Worm (Caenorhabditis elegans) whole organism, L2 larva: ENCODE data around the gene srbc-32.

Experiments used
- F13H6.1 ChIP-seq: sonication (generic microtip); optimal IDR thresholded peaks from 2 replicates; lab custom pipeline; 2016; ENCODE audit warnings: missing genetic modification characterization, missing compliant biosample characterization
- ZK546.5 ChIP-seq: sonication (generic microtip); optimal IDR thresholded peaks from 2 replicates; lab custom pipeline; 2017; ENCODE audit warnings: missing biosample characterization, missing genetic modification characterization
- alr-1 ChIP-seq: fragments of 150-350 bp; optimal IDR thresholded peaks from 2 replicates; lab custom pipeline; 2014; ENCODE audit warnings: missing biosample characterization, missing genetic modification characterization
- blmp-1 ChIP-seq: sonication (generic microtip); optimal IDR thresholded peaks from 2 replicates; lab custom pipeline; 2017; ENCODE audit warnings: missing genetic modification characterization, mild to moderate bottlenecking, missing compliant biosample characterization, antibody characterized with exemption, moderate library complexity; ENCODE audit not compliant: insufficient read depth
- ceh-82 ChIP-seq: fragments of 150-350 bp; optimal IDR thresholded peaks from 2 replicates; lab custom pipeline; 2014; ENCODE audit warnings: missing biosample characterization, missing genetic modification characterization
- crh-2 ChIP-seq: sonication (generic microtip); optimal IDR thresholded peaks from 2 replicates; lab custom pipeline; 2017; ENCODE audit warnings: missing biosample characterization, missing genetic modification characterization
- dmd-4 ChIP-seq: sonication (generic microtip); optimal IDR thresholded peaks from 2 replicates; lab custom pipeline; 2017; ENCODE audit warnings: missing biosample characterization, missing genetic modification characterization
- egl-27 ChIP-seq: sonication (generic microtip); optimal IDR thresholded peaks from 3 replicates; lab custom pipeline; 2017; ENCODE audit warnings: missing biosample characterization, missing genetic modification reagents, missing genetic modification characterization
- elt-1 ChIP-seq: fragments of 150-350 bp; optimal IDR thresholded peaks from 2 replicates; lab custom pipeline; 2014; ENCODE audit warnings: missing biosample characterization, missing genetic modification characterization
- elt-3 ChIP-seq: sonication (generic microtip); optimal IDR thresholded peaks from 2 replicates; lab custom pipeline; 2017; ENCODE audit warnings: missing biosample characterization, missing genetic modification characterization
- fos-1 ChIP-seq: fragments of 150-350 bp; optimal IDR thresholded peaks from 2 replicates; lab custom pipeline; 2014; ENCODE audit warnings: missing biosample characterization, missing genetic modification characterization
- gmeb-1 ChIP-seq: fragments of 150-350 bp; optimal IDR thresholded peaks from 2 replicates; lab custom pipeline; 2014; ENCODE audit warnings: missing biosample characterization, missing genetic modification characterization
- lin-11 ChIP-seq: fragments of 150-350 bp; sonication (generic microtip); optimal IDR thresholded peaks from 2 replicates; lab custom pipeline; 2014; ENCODE audit warnings: missing biosample characterization, missing genetic modification characterization, inconsistent platforms, mixed read lengths
- lin-13 ChIP-seq: fragments of 150-350 bp; optimal IDR thresholded peaks from 2 replicates; lab custom pipeline; 2014; ENCODE audit warnings: missing biosample characterization, missing genetic modification reagents, missing genetic modification characterization
- lin-39 ChIP-seq: fragments of 150-350 bp; optimal IDR thresholded peaks from 2 replicates; lab custom pipeline; 2014; ENCODE audit warnings: missing biosample characterization, missing genetic modification reagents, missing genetic modification characterization
- lsy-2 ChIP-seq, 2 experiments: fragments of 150-350 bp in 1 of 2; sonication (generic microtip) in 1 of 2; optimal IDR thresholded peaks; 2 replicates each; lab custom pipeline; 2014 to 2017; ENCODE audit warnings: missing biosample characterization in 2 of 2, missing genetic modification characterization in 2 of 2
- mab-5 ChIP-seq: fragments of 150-350 bp; optimal IDR thresholded peaks from 2 replicates; lab custom pipeline; 2014; ENCODE audit warnings: missing biosample characterization, missing genetic modification characterization
- nhr-10 ChIP-seq: sonication (generic microtip); optimal IDR thresholded peaks from 2 replicates; lab custom pipeline; 2017; ENCODE audit warnings: missing biosample characterization, missing genetic modification characterization
- nhr-11 ChIP-seq: fragments of 150-350 bp; optimal IDR thresholded peaks from 2 replicates; lab custom pipeline; 2014; ENCODE audit warnings: missing biosample characterization, missing genetic modification characterization
- nhr-12 ChIP-seq: fragments of 150-350 bp; optimal IDR thresholded peaks from 2 replicates; lab custom pipeline; 2014; ENCODE audit warnings: missing biosample characterization, missing genetic modification characterization
- nhr-129 ChIP-seq: fragments of 150-350 bp; optimal IDR thresholded peaks from 2 replicates; lab custom pipeline; 2014; ENCODE audit warnings: missing biosample characterization, missing genetic modification characterization
- nhr-21 ChIP-seq: fragments of 150-350 bp; optimal IDR thresholded peaks from 2 replicates; lab custom pipeline; 2014; ENCODE audit warnings: missing biosample characterization, missing genetic modification characterization
- nhr-23 ChIP-seq: fragments of 150-350 bp; optimal IDR thresholded peaks from 2 replicates; lab custom pipeline; 2014; ENCODE audit warnings: missing biosample characterization, missing genetic modification reagents, missing genetic modification characterization
- nhr-237 ChIP-seq: fragments of 150-350 bp; optimal IDR thresholded peaks from 2 replicates; lab custom pipeline; 2014; ENCODE audit warnings: missing biosample characterization, missing genetic modification characterization
- peb-1 ChIP-seq: fragments of 150-350 bp; optimal IDR thresholded peaks from 2 replicates; lab custom pipeline; 2014; ENCODE audit warnings: missing biosample characterization, missing genetic modification characterization
- sem-4 ChIP-seq: fragments of 150-350 bp; optimal IDR thresholded peaks from 2 replicates; lab custom pipeline; 2014; ENCODE audit warnings: missing biosample characterization, missing genetic modification reagents, missing genetic modification characterization
- skn-1 ChIP-seq: sonication (generic microtip); optimal IDR thresholded peaks from 2 replicates; lab custom pipeline; 2017; ENCODE audit warnings: missing biosample characterization, missing genetic modification characterization
- sma-3 ChIP-seq: sonication (generic microtip); optimal IDR thresholded peaks from 2 replicates; lab custom pipeline; 2016; ENCODE audit warnings: missing genetic modification reagents, missing genetic modification characterization, missing compliant biosample characterization
- sma-9 ChIP-seq, 2 experiments: fragments of 150-350 bp in 1 of 2; sonication (generic microtip) in 1 of 2; optimal IDR thresholded peaks; 2 replicates each; lab custom pipeline; 2014 to 2016; ENCODE audit warnings: missing genetic modification characterization in 2 of 2, mild to moderate bottlenecking in 1 of 2, missing biosample characterization in 1 of 2, missing compliant biosample characterization in 1 of 2, missing genetic modification reagents in 1 of 2, moderate library complexity in 1 of 2
- unc-55 ChIP-seq: fragments of 150-350 bp; sonication (generic microtip); optimal IDR thresholded peaks from 3 replicates; lab custom pipeline; 2014; ENCODE audit warnings: missing biosample characterization, missing genetic modification reagents, missing genetic modification characterization
- unc-62 ChIP-seq: fragments of 150-350 bp; optimal IDR thresholded peaks from 2 replicates; lab custom pipeline; 2014; ENCODE audit warnings: missing biosample characterization, missing genetic modification reagents, missing genetic modification characterization
- zag-1 ChIP-seq: fragments of 150-350 bp; optimal IDR thresholded peaks from 2 replicates; lab custom pipeline; 2014; ENCODE audit warnings: missing biosample characterization, missing genetic modification characterization

The srbc-32 gene

ce11 chrV:3496880-3497279 is 10.1 kb upstream of the srbc-32 start, which contains the start of gene C07G3.15:
Gene C07G3.15, minus strand, starts transcription at chrV:3496980.
- TF ChIP-seq dmd-4 (tag; lab: Kevin White, UChicago) = no peak
- TF ChIP-seq mab-5 (tag; lab: Kevin White, UChicago) = no peak
- no peak for TF ChIP-seq ceh-82 (tag; lab: Kevin White, UChicago)
- TF ChIP-seq crh-2 (tag; lab: Kevin White, UChicago) = no peak
- TF ChIP-seq skn-1 (tag; lab: Kevin White, UChicago) = no peak

ce11 chrV:3490435-3490834 is 3.7 kb upstream of the srbc-32 start, which contains the start of gene srbc-36:
Gene srbc-36, minus strand, starts transcription at chrV:3490535.
- TF ChIP-seq elt-1 (tag; lab: Kevin White, UChicago) (no peak), sma-9 (GFP tag; optimal IDR thresholded peaks at IDR 0.05; lab: Kevin White, UChicago) (no peak), sma-9 (tag; optimal IDR thresholded peaks at IDR 0.05; lab: Kevin White, UChicago) (no peak), nhr-237 (tag; lab: Kevin White, UChicago) (no peak), egl-27 (tag; lab: Kevin White, UChicago) (no peak)

- TF ChIP-seq blmp-1 (tag; lab: Kevin White, UChicago) = no peak
- no peak for TF ChIP-seq unc-55 (GFP tag; lab: Kevin White, UChicago)
- no peak for TF ChIP-seq nhr-10
- no peak for TF ChIP-seq F13H6.1 (tag; lab: Kevin White, UChicago)
- TF ChIP-seq crh-2 (tag; lab: Kevin White, UChicago) = no peak
- TF ChIP-seq gmeb-1 (tag; lab: Kevin White, UChicago) = no peak
- no peak for TF ChIP-seq lsy-2 (tag; optimal IDR thresholded peaks at IDR 0.05; lab: Kevin White, UChicago)
- no peak for TF ChIP-seq zag-1
Observed at ce11 chrV:3484702-3485101, 2.1 kb downstream of the srbc-32 start, which contains the start of gene srbc-33. Gene srbc-33, minus strand, starts transcription at chrV:3484802.

DNA sequence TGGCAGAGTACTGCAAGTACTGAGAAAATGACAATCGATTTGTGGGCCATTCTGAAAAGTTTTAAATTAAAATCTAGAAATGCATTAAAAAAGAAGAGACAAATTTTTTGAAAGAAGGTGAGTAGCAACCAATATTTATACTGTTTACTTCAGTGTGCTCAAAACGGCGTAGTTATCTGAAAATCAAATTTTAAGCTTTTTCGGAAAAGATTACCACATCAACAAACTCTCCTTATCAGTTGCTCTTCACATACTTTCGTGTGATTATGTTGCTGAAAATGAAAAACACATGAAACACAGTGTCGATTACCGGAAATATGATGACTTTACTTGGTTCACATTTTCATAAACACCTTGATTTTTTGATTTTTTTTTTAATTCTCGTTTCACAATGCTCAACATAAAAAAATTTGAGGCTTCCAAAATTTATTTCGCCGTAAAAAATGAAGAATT is 4.2 kb downstream of the srbc-32 start, which contains the start of gene lys-7:
TSS of gene lys-7 (minus strand) at position 51 of the 453 bp plus-strand sequence.
- TF ChIP-seq sma-9 (GFP tag; optimal IDR thresholded peaks at IDR 0.05; lab: Kevin White, UChicago) (peak; percentile 12), sma-9 (tag; optimal IDR thresholded peaks at IDR 0.05; lab: Kevin White, UChicago) (no peak), nhr-23 (tag; lab: Kevin White, UChicago) (no peak)

DNA sequence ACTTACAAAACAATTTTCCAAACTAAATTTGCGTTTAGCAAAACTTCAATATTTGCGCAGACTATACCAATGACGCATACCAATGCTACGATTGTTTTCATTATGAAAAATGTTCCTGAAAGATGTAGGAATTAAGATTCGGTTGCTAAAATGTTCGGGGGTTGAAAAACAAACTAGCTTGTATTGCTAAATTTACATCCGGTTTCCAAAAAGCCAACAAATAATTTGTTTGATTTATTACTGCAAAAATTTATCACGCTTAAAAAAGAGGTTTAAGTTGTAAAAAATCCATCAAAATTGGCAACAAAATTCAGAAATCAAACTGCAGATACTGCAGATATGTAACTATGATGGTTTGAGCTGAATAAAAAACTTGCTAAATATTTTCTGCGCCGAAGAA is 6.4 kb downstream of the srbc-32 start, which contains the start of gene srbc-30:
TSS of gene srbc-30 (minus strand) at position 101 of the 400 bp plus-strand sequence.
- no peak for TF ChIP-seq dmd-4 (tag; lab: Kevin White, UChicago)

ce11 chrV:3477496-3477895 is 9.3 kb downstream of the srbc-32 start, which contains the start of gene srbc-31:
Gene srbc-31, minus strand, starts transcription at chrV:3477596.
- TF ChIP-seq nhr-237 (tag; lab: Kevin White, UChicago) = no peak
- no peak for TF ChIP-seq crh-2 (tag; lab: Kevin White, UChicago)
- TF ChIP-seq F13H6.1 (tag; lab: Kevin White, UChicago) = no peak
- no peak for TF ChIP-seq lin-39 (tag; lab: Kevin White, UChicago)
- no peak for TF ChIP-seq gmeb-1 (tag; lab: Kevin White, UChicago)
- TF ChIP-seq sem-4 = no peak
- TF ChIP-seq nhr-129 (tag; lab: Kevin White, UChicago) = no peak
- no peak for TF ChIP-seq unc-62 (GFP tag; lab: Kevin White, UChicago)
- no peak for TF ChIP-seq nhr-12
- TF ChIP-seq nhr-11 (tag; lab: Kevin White, UChicago) = no peak
- TF ChIP-seq fos-1 (tag; lab: Kevin White, UChicago) = no peak
- TF ChIP-seq ZK546.5 (tag; lab: Kevin White, UChicago) = no peak
- TF ChIP-seq lin-13 (GFP tag; lab: Kevin White, UChicago) = no peak
- TF ChIP-seq nhr-10 = no peak
- TF ChIP-seq elt-1 (tag; lab: Kevin White, UChicago) = no peak

- TF ChIP-seq lin-11 (tag; lab: Kevin White, UChicago) (no peak), sma-3 (no peak), crh-2 (tag; lab: Kevin White, UChicago) (no peak), alr-1 (tag; lab: Kevin White, UChicago) (no peak), peb-1 (no peak), nhr-10 (no peak), sma-9 (GFP tag; optimal IDR thresholded peaks at IDR 0.05; lab: Kevin White, UChicago) (no peak), sma-9 (tag; optimal IDR thresholded peaks at IDR 0.05; lab: Kevin White, UChicago) (no peak), elt-3 (no peak), mab-5 (tag; lab: Kevin White, UChicago) (no peak), nhr-21 (no peak)
Observed at ce11 chrV:3476228-3476627, 10.5 kb downstream of the srbc-32 start.
